Worm (Caenorhabditis elegans): ENCODE data around the gene brc-2.
A peak's percentile ranks its signal among the peaks of the same experiment; 100 is the strongest.

brc-2 gene

DNA sequence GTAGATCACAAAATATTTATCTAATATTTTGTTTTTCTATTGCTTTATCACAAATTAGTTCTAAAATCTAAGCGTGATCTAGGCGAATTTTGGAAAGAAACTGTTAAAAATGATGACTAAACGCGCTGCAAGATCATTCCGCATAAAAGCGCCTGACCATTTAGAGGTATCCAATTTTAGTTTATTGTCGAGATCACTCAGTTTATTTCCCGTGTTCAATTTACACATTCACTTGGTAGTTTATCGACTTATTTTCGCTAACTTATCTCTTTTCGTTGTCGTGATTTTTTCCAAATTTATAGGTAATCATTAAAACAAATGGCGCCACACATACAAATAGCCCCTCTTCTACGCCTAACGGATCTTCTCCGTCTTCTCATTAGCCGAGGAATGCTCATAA is 3.5 kb upstream of the brc-2 start, which contains the start of gene T07E3.2:
TSS of gene T07E3.2 (plus strand) at position 301 of the 400 bp plus-strand sequence.
- no peak for TF ChIP-seq nhr-237 (tag; optimal IDR thresholded peaks at IDR 0.05)
- no peak for TF ChIP-seq sea-2 (GFP tag; optimal IDR thresholded peaks at IDR 0.05)
- no peak for TF ChIP-seq ceh-9 (tag; optimal IDR thresholded peaks at IDR 0.05)

DNA sequence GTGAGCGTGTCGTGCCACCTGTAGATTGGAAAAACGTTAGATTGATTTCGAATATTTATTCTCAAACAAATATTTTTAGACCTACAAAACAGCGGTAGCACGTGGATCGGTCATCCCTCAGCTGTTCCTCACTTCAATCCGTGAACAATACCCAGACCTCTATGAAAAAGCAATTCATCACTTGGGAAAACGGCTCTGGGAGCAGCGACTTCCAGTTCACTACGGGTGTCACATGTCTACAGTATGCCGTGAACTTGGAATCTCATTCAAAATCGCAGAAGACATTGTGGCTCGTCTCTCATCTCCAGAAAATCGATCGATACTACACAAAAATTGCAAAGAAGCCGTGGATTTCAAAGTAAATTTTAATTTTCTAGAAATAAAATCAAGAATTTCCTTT is 1.6 kb upstream of the brc-2 start:
- no peak for TF ChIP-seq nhr-11 (tag; optimal IDR thresholded peaks at IDR 0.05)
- TF ChIP-seq mml-1 (tag; optimal IDR thresholded peaks at IDR 0.05): no peak

DNA sequence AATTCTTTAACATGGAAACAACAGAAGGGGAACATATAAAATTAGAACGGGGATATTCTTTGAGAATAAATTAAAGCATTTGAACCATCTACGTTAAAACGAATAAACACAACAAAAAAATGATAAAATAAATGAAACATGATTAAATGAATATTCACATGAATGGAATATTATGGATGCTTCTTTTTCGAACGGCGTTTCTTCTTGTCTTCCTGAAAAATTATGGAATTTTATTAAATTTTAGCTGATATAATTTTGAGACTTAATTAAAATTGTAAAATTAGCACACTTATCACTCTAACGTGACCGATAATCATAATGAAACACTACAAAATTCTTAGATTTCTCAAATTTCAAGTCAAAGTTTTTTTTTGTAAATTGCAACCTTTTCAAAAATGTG is 2.3 kb downstream of the brc-2 start:
- no peak for TF ChIP-seq fkh-10 (GFP tag; optimal IDR thresholded peaks at IDR 0.05)
- TF ChIP-seq unc-39 (tag; optimal IDR thresholded peaks at IDR 0.05): no peak
- no peak for TF ChIP-seq egl-5 (tag; optimal IDR thresholded peaks at IDR 0.05)
- no peak for TF ChIP-seq nhr-25 (tag; optimal IDR thresholded peaks at IDR 0.05)
- no peak for TF ChIP-seq ama-1 (optimal IDR thresholded peaks at IDR 0.05)
- no peak for TF ChIP-seq egl-27 (tag; optimal IDR thresholded peaks at IDR 0.05)
- peak; percentile 2 for TF ChIP-seq nhr-23 (tag; optimal IDR thresholded peaks at IDR 0.05)
- no peak for TF ChIP-seq ceh-9 (tag; optimal IDR thresholded peaks at IDR 0.05)
- no peak for TF ChIP-seq elt-3 (tag; optimal IDR thresholded peaks at IDR 0.05)
- no peak for TF ChIP-seq lin-15B (tag; optimal IDR thresholded peaks at IDR 0.05)
- TF ChIP-seq unc-62 (GFP tag; optimal IDR thresholded peaks at IDR 0.05): no peak
- TF ChIP-seq mdl-1 (tag; optimal IDR thresholded peaks at IDR 0.05): no peak
- no peak for TF ChIP-seq nhr-28 (tag; optimal IDR thresholded peaks at IDR 0.05)
- no peak for TF ChIP-seq hmg-11 (tag; optimal IDR thresholded peaks at IDR 0.05)
- TF ChIP-seq daf-12 (tag; optimal IDR thresholded peaks at IDR 0.05): no peak
- peak; percentile 9 for TF ChIP-seq aly-2 (tag; optimal IDR thresholded peaks at IDR 0.05)
- no peak for TF ChIP-seq pqm-1 (tag; optimal IDR thresholded peaks at IDR 0.05)
- TF ChIP-seq tbx-2 (tag; optimal IDR thresholded peaks at IDR 0.05): no peak
- TF ChIP-seq elt-2 (tag; optimal IDR thresholded peaks at IDR 0.05): no peak
- peak; percentile 23 for TF ChIP-seq ceh-28 (tag; optimal IDR thresholded peaks at IDR 0.05)
- no peak for TF ChIP-seq nhr-67 (tag; optimal IDR thresholded peaks at IDR 0.05)
- TF ChIP-seq lin-39 (tag; optimal IDR thresholded peaks at IDR 0.05): no peak
- no peak for TF ChIP-seq eor-1 (tag; optimal IDR thresholded peaks at IDR 0.05)

DNA sequence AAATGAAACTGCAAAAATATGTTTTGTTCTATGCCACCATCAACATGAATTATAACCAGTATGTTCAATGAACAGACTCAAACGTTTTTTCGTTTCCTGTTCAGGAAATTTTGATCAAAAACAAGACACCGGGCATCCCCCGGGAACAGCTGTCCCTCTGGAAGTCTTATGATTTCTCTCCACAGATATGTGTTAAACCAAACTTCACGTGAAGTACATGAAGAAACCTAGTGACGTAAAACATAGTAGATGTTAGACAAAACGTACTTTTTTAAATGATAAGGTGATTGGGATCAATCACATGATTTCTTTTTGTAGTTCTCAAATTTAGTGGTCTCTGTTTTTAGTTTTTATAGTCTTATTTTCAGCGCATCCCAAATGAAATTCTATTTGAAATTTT is 4.4 kb downstream of the brc-2 start:
- TF ChIP-seq nhr-23 (tag; optimal IDR thresholded peaks at IDR 0.05) (peak; percentile 64), nhr-25 (tag; optimal IDR thresholded peaks at IDR 0.05) (peak; percentile 36), pqm-1 (tag; optimal IDR thresholded peaks at IDR 0.05) (peak; percentile 44), jun-1 (tag; optimal IDR thresholded peaks at IDR 0.05) (peak; percentile 27), ceh-82 (tag; optimal IDR thresholded peaks at IDR 0.05) (no peak), lsy-12 (tag; optimal IDR thresholded peaks at IDR 0.05) (no peak), elt-2 (tag; optimal IDR thresholded peaks at IDR 0.05) (peak; percentile 4), egl-27 (tag; optimal IDR thresholded peaks at IDR 0.05) (no peak), nhr-11 (tag; optimal IDR thresholded peaks at IDR 0.05) (peak; percentile 54), sea-2 (GFP tag; optimal IDR thresholded peaks at IDR 0.05) (no peak), mml-1 (tag; optimal IDR thresholded peaks at IDR 0.05) (peak; percentile 33), nhr-237 (tag; optimal IDR thresholded peaks at IDR 0.05) (no peak), aly-2 (tag; optimal IDR thresholded peaks at IDR 0.05) (no peak), nfya-1 (tag; optimal IDR thresholded peaks at IDR 0.05; ENCODE audit: insufficient read depth) (peak; percentile 1)

DNA sequence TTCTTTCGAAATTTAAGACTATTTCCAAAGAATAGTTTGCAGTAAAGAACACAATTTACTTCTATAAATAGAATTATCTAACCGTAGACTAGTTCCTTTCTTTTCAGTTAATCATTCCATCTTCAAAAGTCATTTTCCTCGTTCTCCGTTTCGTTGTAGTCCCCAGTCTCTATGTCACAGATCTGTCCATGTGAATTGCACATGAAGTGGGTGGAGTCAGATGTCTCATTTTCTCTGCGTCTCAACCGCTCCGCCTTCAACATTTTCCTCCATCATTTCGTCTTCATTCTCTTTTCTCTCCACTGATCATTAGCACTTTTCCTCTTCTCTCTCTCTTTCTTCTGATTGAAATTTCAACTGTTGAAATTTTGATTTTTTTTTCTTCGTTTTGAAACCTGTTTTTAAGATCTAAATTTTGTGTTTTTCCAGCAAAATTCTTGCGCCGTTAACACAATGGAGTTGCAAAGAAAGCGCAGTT is 5.3 kb downstream of the brc-2 start, which contains the start of gene T07E3.4:
TSS of gene T07E3.4 (plus strand) at position 428 of the 478 bp plus-strand sequence.
- TF ChIP-seq fkh-2 (tag; optimal IDR thresholded peaks at IDR 0.05) (no peak), sea-2 (GFP tag; optimal IDR thresholded peaks at IDR 0.05) (no peak), ceh-28 (tag; optimal IDR thresholded peaks at IDR 0.05) (peak; percentile 47), tbx-2 (tag; optimal IDR thresholded peaks at IDR 0.05) (peak; percentile 25), nhr-11 (tag; optimal IDR thresholded peaks at IDR 0.05) (peak; percentile 58), fos-1 (tag; optimal IDR thresholded peaks at IDR 0.05) (peak; percentile 34), jun-1 (tag; optimal IDR thresholded peaks at IDR 0.05) (peak; percentile 63), unc-62 (GFP tag; optimal IDR thresholded peaks at IDR 0.05) (no peak), hmg-11 (tag; optimal IDR thresholded peaks at IDR 0.05) (peak; percentile 77), ceh-82 (tag; optimal IDR thresholded peaks at IDR 0.05) (no peak), elt-2 (tag; optimal IDR thresholded peaks at IDR 0.05) (peak; percentile 54), nhr-23 (tag; optimal IDR thresholded peaks at IDR 0.05) (peak; percentile 90), lin-39 (tag; optimal IDR thresholded peaks at IDR 0.05) (peak; percentile 78), pqm-1 (tag; optimal IDR thresholded peaks at IDR 0.05) (peak; percentile 65), nhr-25 (tag; optimal IDR thresholded peaks at IDR 0.05) (peak; percentile 82), egl-27 (tag; optimal IDR thresholded peaks at IDR 0.05) (peak; percentile 24), nfya-1 (tag; optimal IDR thresholded peaks at IDR 0.05; ENCODE audit: insufficient read depth) (peak; percentile 88), pha-4 (tag; optimal IDR thresholded peaks at IDR 0.05) (peak; percentile 44), lin-15B (tag; optimal IDR thresholded peaks at IDR 0.05) (peak; percentile 38), mml-1 (tag; optimal IDR thresholded peaks at IDR 0.05) (peak; percentile 96), mdl-1 (tag; optimal IDR thresholded peaks at IDR 0.05) (no peak), nhr-43 (tag; optimal IDR thresholded peaks at IDR 0.05; ENCODE audit: poor library complexity, severe bottlenecking) (peak; percentile 68)

Data from whole organism, L3 larva.